Fruit fly (Drosophila melanogaster): Measurements from ENCODE around the gene Spn88Eb.

The Spn88Eb gene

dm6 chr3R:15198052-15198793, 10.3 kb downstream of the Spn88Eb start:
- TF ChIP-seq pad (GFP tag; optimal IDR thresholded peaks at IDR 0.05) (no peak), CG11617 (GFP tag; optimal IDR thresholded peaks at IDR 0.05) (no peak), cic (GFP tag; optimal IDR thresholded peaks at IDR 0.05) (peak; percentile 91), ovo (GFP tag; optimal IDR thresholded peaks at IDR 0.05) (no peak), cnc (optimal IDR thresholded peaks at IDR 0.05) (no peak), CG33017 (tag; optimal IDR thresholded peaks at IDR 0.05) (no peak), CG5204 (GFP tag; optimal IDR thresholded peaks at IDR 0.05) (no peak), Clk (GFP tag; optimal IDR thresholded peaks at IDR 0.05) (no peak), toe (GFP tag; optimal IDR thresholded peaks at IDR 0.05) (no peak), CG7101 (tag; optimal IDR thresholded peaks at IDR 0.05) (no peak), Mnt (GFP tag; optimal IDR thresholded peaks at IDR 0.05) (peak; percentile 88), CG7045 (GFP tag; optimal IDR thresholded peaks at IDR 0.05) (no peak), CG14711 (tag; optimal IDR thresholded peaks at IDR 0.05) (no peak), Hr96 (GFP tag; optimal IDR thresholded peaks at IDR 0.05) (no peak), Crg-1 (GFP tag; optimal IDR thresholded peaks at IDR 0.05) (peak; percentile 15), CG12768 (GFP tag; optimal IDR thresholded peaks at IDR 0.05) (no peak), kay (GFP tag; ENCODE audit: borderline replicate concordance) (peak; percentile 90), bab1 (GFP tag; optimal IDR thresholded peaks at IDR 0.05) (no peak), tj (GFP tag; optimal IDR thresholded peaks at IDR 0.05) (peak; percentile 37), CG1620 (GFP tag; optimal IDR thresholded peaks at IDR 0.05) (no peak)

- TF ChIP-seq CG7045 (GFP tag; optimal IDR thresholded peaks at IDR 0.05), result peak; percentile 7
- TF ChIP-seq cic (GFP tag; optimal IDR thresholded peaks at IDR 0.05), result peak; percentile 37
- peak; percentile 25 for TF ChIP-seq CG12768 (GFP tag; optimal IDR thresholded peaks at IDR 0.05)
- TF ChIP-seq kay (GFP tag; ENCODE audit: borderline replicate concordance), result peak; percentile 47
- no peak for TF ChIP-seq CG11617 (GFP tag; optimal IDR thresholded peaks at IDR 0.05)
Measured at dm6 chr3R:15197373-15197772, 11.2 kb downstream of the Spn88Eb start.

dm6 chr3R:15196134-15197034, 12.2 kb downstream of the Spn88Eb start, which contains the start of the genes Kpc1 and CG42542:
Kpc1 (minus strand) TSS chr3R:15196210.
CG42542 (plus strand) TSS chr3R:15196598.
- TF ChIP-seq bab1 (GFP tag; optimal IDR thresholded peaks at IDR 0.05) (peak; percentile 25), Hr96 (GFP tag; optimal IDR thresholded peaks at IDR 0.05) (peak; percentile 73), CG12768 (GFP tag; optimal IDR thresholded peaks at IDR 0.05) (peak; percentile 76), CG7045 (GFP tag; optimal IDR thresholded peaks at IDR 0.05) (peak; percentile 67), Clk (GFP tag; optimal IDR thresholded peaks at IDR 0.05) (peak; percentile 78), kay (GFP tag; ENCODE audit: borderline replicate concordance) (peak; percentile 94), toe (GFP tag; optimal IDR thresholded peaks at IDR 0.05) (peak; percentile 89), CG7101 (tag; optimal IDR thresholded peaks at IDR 0.05) (peak; percentile 75), tj (GFP tag; optimal IDR thresholded peaks at IDR 0.05) (peak; percentile 89), ovo (GFP tag; optimal IDR thresholded peaks at IDR 0.05) (peak; percentile 72), CG5204 (GFP tag; optimal IDR thresholded peaks at IDR 0.05) (peak; percentile 79), pad (GFP tag; optimal IDR thresholded peaks at IDR 0.05) (peak; percentile 85), CG11617 (GFP tag; optimal IDR thresholded peaks at IDR 0.05) (peak; percentile 70), CG33017 (tag; optimal IDR thresholded peaks at IDR 0.05) (peak; percentile 53), cnc (optimal IDR thresholded peaks at IDR 0.05) (no peak), Crg-1 (GFP tag; optimal IDR thresholded peaks at IDR 0.05) (peak; percentile 72), Mnt (GFP tag; optimal IDR thresholded peaks at IDR 0.05) (peak; percentile 75), CG1620 (GFP tag; optimal IDR thresholded peaks at IDR 0.05) (peak; percentile 85), CG14711 (tag; optimal IDR thresholded peaks at IDR 0.05) (peak; percentile 52), cic (GFP tag; optimal IDR thresholded peaks at IDR 0.05) (peak; percentile 58)

- TF ChIP-seq CG5204 (GFP tag; optimal IDR thresholded peaks at IDR 0.05) (no peak), CG7101 (tag; optimal IDR thresholded peaks at IDR 0.05) (peak; percentile 3), kay (GFP tag; ENCODE audit: borderline replicate concordance) (peak; percentile 91)
Measured at dm6 chr3R:15181467-15181866, 27.1 kb downstream of the Spn88Eb start, which contains the start of gene Mf. Mf (minus strand) TSS chr3R:15181510.

dm6 chr3R:15177230-15177629, 31.3 kb downstream of the Spn88Eb start:
- TF ChIP-seq Hr96 (GFP tag; optimal IDR thresholded peaks at IDR 0.05) (no peak), kay (GFP tag; ENCODE audit: borderline replicate concordance) (peak; percentile 81), CG14711 (tag; optimal IDR thresholded peaks at IDR 0.05) (no peak)
